Fruit fly (Drosophila melanogaster) whole organism, embryonic: ENCODE data around the gene aop.

Experiments used
- Abd-B ChIP-seq: fragments of 200-800 bp; sonication (Bioruptor generic); optimal IDR thresholded peaks from 2 replicates; lab custom pipeline; 2018; ENCODE audit warnings: missing biosample characterization, mild to moderate bottlenecking, missing genetic modification characterization, moderate library complexity
- Aef1 ChIP-seq: fragments of 200-800 bp; sonication (Bioruptor generic); IDR thresholded peaks from 3 replicates; pipeline ENCODE4 v1.3.6; 2022; ENCODE audit warnings: missing biosample characterization, missing genetic modification characterization
- B-H1 ChIP-seq: fragments of 200-800 bp; sonication (Bioruptor generic); IDR thresholded peaks from 3 replicates; pipeline ENCODE4 v1.3.6; 2022; ENCODE audit warnings: missing biosample characterization, missing genetic modification characterization
- Blimp-1 ChIP-seq: fragments of 200-800 bp; sonication (Bioruptor generic); optimal IDR thresholded peaks from 3 replicates; lab custom pipeline; 2018; ENCODE audit warnings: missing biosample characterization, missing genetic modification characterization, mild to moderate bottlenecking, moderate library complexity, missing genetic modification reagents
- CG10321 ChIP-seq: fragments of 200-800 bp; sonication (Bioruptor generic); IDR thresholded peaks from 2 replicates; pipeline ENCODE4 v1.3.6; 2022; ENCODE audit warnings: missing biosample characterization, missing genetic modification characterization
- CG10366 ChIP-seq: fragments of 200-800 bp; sonication (Bioruptor generic); IDR thresholded peaks from 2 replicates; pipeline ENCODE4 v1.3.6; 2022; ENCODE audit warnings: missing biosample characterization, missing genetic modification characterization
- CG10654 ChIP-seq: fragments of 200-800 bp; sonication (Bioruptor generic); optimal IDR thresholded peaks from 2 replicates; lab custom pipeline; 2016; ENCODE audit warnings: missing biosample characterization, missing genetic modification characterization
- CG13296 ChIP-seq: fragments of 200-800 bp; sonication (Bioruptor generic); optimal IDR thresholded peaks from 3 replicates; lab custom pipeline; 2018; ENCODE audit warnings: missing biosample characterization, mild to moderate bottlenecking, missing genetic modification characterization
- CG14050 ChIP-seq: fragments of 200-800 bp; sonication (Bioruptor generic); IDR thresholded peaks from 3 replicates; pipeline ENCODE4 v1.3.6; 2022; ENCODE audit warnings: missing biosample characterization, missing genetic modification characterization
- CG1602 ChIP-seq: fragments of 200-800 bp; sonication (Bioruptor generic); optimal IDR thresholded peaks from 3 replicates; lab custom pipeline; 2016; ENCODE audit warnings: missing biosample characterization, missing genetic modification characterization
- CG16863 ChIP-seq: fragments of 200-800 bp; sonication (Bioruptor generic); optimal IDR thresholded peaks from 3 replicates; lab custom pipeline; 2016; ENCODE audit warnings: missing biosample characterization, missing genetic modification characterization
- CG17359 ChIP-seq: fragments of 200-800 bp; sonication (Bioruptor generic); optimal IDR thresholded peaks from 3 replicates; lab custom pipeline; 2018; ENCODE audit warnings: missing biosample characterization, mild to moderate bottlenecking, missing genetic modification characterization, moderate library complexity
- CG17612 ChIP-seq: fragments of 200-800 bp; sonication (Bioruptor generic); IDR thresholded peaks from 2 replicates; pipeline ENCODE4 v1.3.6; 2022; ENCODE audit warnings: missing biosample characterization, missing genetic modification characterization
- CG18764 ChIP-seq: fragments of 200-800 bp; sonication (Bioruptor generic); optimal IDR thresholded peaks from 3 replicates; lab custom pipeline; 2016; ENCODE audit warnings: missing biosample characterization, missing genetic modification characterization
- CG2116 ChIP-seq: fragments of 200-800 bp; sonication (Bioruptor generic); optimal IDR thresholded peaks from 3 replicates; lab custom pipeline; 2018; ENCODE audit warnings: missing biosample characterization, mild to moderate bottlenecking, missing genetic modification characterization
- CG31441 ChIP-seq: fragments of 200-800 bp; sonication (Bioruptor generic); IDR thresholded peaks from 2 replicates; pipeline ENCODE4 v1.3.6; 2022; ENCODE audit warnings: missing biosample characterization, missing genetic modification characterization
- CG3726 ChIP-seq: fragments of 200-800 bp; sonication (Bioruptor generic); IDR thresholded peaks from 3 replicates; pipeline ENCODE4, ENCODE4 v1.3.6; 2022; ENCODE audit warnings: missing biosample characterization, missing genetic modification characterization
- CG6791 ChIP-seq: fragments of 200-800 bp; sonication (Bioruptor generic); IDR thresholded peaks from 3 replicates; pipeline ENCODE4 v1.3.6; 2022; ENCODE audit warnings: missing biosample characterization, missing genetic modification characterization; ENCODE audit not compliant: partially characterized antibody
- CG7839 ChIP-seq: fragments of 200-800 bp; sonication (Bioruptor generic); optimal IDR thresholded peaks from 3 replicates; lab custom pipeline; 2018; ENCODE audit warnings: missing biosample characterization, mild to moderate bottlenecking, missing genetic modification characterization, moderate library complexity
- Dbx ChIP-seq: fragments of 200-800 bp; sonication (Bioruptor generic); IDR thresholded peaks from 3 replicates; pipeline ENCODE4 v1.3.6; 2022; ENCODE audit warnings: missing biosample characterization, missing genetic modification characterization
- Ets65A ChIP-seq: fragments of 200-800 bp; sonication (Bioruptor generic); peaks from one replicate; lab custom pipeline; 2016; ENCODE audit warnings: missing biosample characterization, missing genetic modification characterization
- HLH3B ChIP-seq: fragments of 200-800 bp; sonication (Bioruptor generic); IDR thresholded peaks from 2 replicates; pipeline ENCODE4 v1.3.6; 2022; ENCODE audit warnings: missing biosample characterization, missing genetic modification characterization
- MBD-R2 ChIP-seq: fragments of 200-800 bp; sonication (Bioruptor generic); IDR thresholded peaks from 2 replicates; pipeline ENCODE4 v1.3.6; 2022; ENCODE audit warnings: missing biosample characterization, missing genetic modification characterization
- NK7.1 ChIP-seq: fragments of 200-800 bp; sonication (Bioruptor generic); optimal IDR thresholded peaks from 3 replicates; lab custom pipeline; 2016; ENCODE audit warnings: missing biosample characterization, missing genetic modification characterization
- Six4 ChIP-seq: fragments of 200-800 bp; sonication (Bioruptor generic); optimal IDR thresholded peaks from 2 replicates; lab custom pipeline; 2016; ENCODE audit warnings: missing biosample characterization, missing genetic modification characterization
- Sry-β ChIP-seq: fragments of 200-800 bp; sonication (Bioruptor generic); optimal IDR thresholded peaks from 2 replicates; lab custom pipeline; 2018; ENCODE audit warnings: missing biosample characterization, mild to moderate bottlenecking, missing genetic modification characterization, moderate library complexity
- bcd ChIP-seq: fragments of 200-800 bp; sonication (Bioruptor generic); optimal IDR thresholded peaks from 2 replicates; lab custom pipeline; 2017; ENCODE audit warnings: missing biosample characterization, mild to moderate bottlenecking, missing genetic modification characterization
- cad ChIP-seq: fragments of >200 bp; optimal IDR thresholded peaks from 2 replicates; lab custom pipeline; 2017; ENCODE audit warnings: missing biosample characterization, missing genetic modification characterization
- croc ChIP-seq: fragments of 200-800 bp; sonication (Bioruptor generic); conservative IDR thresholded peaks from 3 replicates; pipeline ENCODE4 v1.3.6; 2022; ENCODE audit warnings: missing biosample characterization, missing genetic modification characterization
- esg ChIP-seq: fragments of 200-800 bp; sonication (Bioruptor generic); conservative IDR thresholded peaks from 2 replicates; pipeline ENCODE4 v1.3.6; 2022; ENCODE audit warnings: missing biosample characterization, missing genetic modification characterization
- fd3F ChIP-seq: fragments of 200-800 bp; sonication (Bioruptor generic); optimal IDR thresholded peaks from 2 replicates; lab custom pipeline; 2018; ENCODE audit warnings: missing biosample characterization, mild to moderate bottlenecking, missing genetic modification characterization, moderate library complexity
- fu2 ChIP-seq: fragments of 200-800 bp; sonication (Bioruptor generic); optimal IDR thresholded peaks from 2 replicates; lab custom pipeline; 2016; ENCODE audit warnings: missing biosample characterization, missing genetic modification characterization
- gcm ChIP-seq: fragments of 200-800 bp; sonication (Bioruptor generic); optimal IDR thresholded peaks from 2 replicates; lab custom pipeline; 2019; ENCODE audit warnings: missing biosample characterization, mild to moderate bottlenecking, missing genetic modification characterization, moderate library complexity
- grn ChIP-seq: fragments of 200-800 bp; sonication (Bioruptor generic); optimal IDR thresholded peaks from 3 replicates; lab custom pipeline; 2017; ENCODE audit warnings: missing biosample characterization, missing genetic modification characterization
- hth ChIP-seq: fragments of >200 bp; optimal IDR thresholded peaks from 2 replicates; lab custom pipeline; 2017; ENCODE audit warnings: inconsistent platforms
- jumu ChIP-seq: fragments of 200-800 bp; sonication (Bioruptor generic); optimal IDR thresholded peaks from 3 replicates; lab custom pipeline; 2016; ENCODE audit warnings: missing biosample characterization, missing genetic modification characterization
- kni ChIP-seq: fragments of 200-800 bp; sonication (Bioruptor generic); optimal IDR thresholded peaks from 3 replicates; lab custom pipeline; 2017; ENCODE audit warnings: mild to moderate bottlenecking, missing biosample characterization, missing genetic modification reagents, missing genetic modification characterization
- lov ChIP-seq, 2 experiments: fragments of 200-800 bp in 1 of 2; fragments of >200 bp in 1 of 2; sonication (Bioruptor generic) in 1 of 2; IDR thresholded peaks in 1 of 2; optimal IDR thresholded peaks in 1 of 2; 2 replicates in 1 of 2; 3 replicates in 1 of 2; pipeline versions ENCODE4 v1.3.6 to Lab custom; 2017 to 2022; ENCODE audit warnings: missing biosample characterization in 1 of 2, missing genetic modification characterization in 1 of 2
- nerfin-1 ChIP-seq: fragments of 200-800 bp; sonication (Bioruptor generic); optimal IDR thresholded peaks from 3 replicates; lab custom pipeline; 2019; ENCODE audit warnings: missing biosample characterization, mild to moderate bottlenecking, missing genetic modification characterization, moderate library complexity
- nerfin-2 ChIP-seq: fragments of 200-800 bp; sonication (Bioruptor generic); IDR thresholded peaks from 2 replicates; pipeline ENCODE4 v1.3.6; 2022; ENCODE audit warnings: missing biosample characterization, missing genetic modification characterization; ENCODE audit not compliant: partially characterized antibody
- p53 ChIP-seq: fragments of 200-800 bp; sonication (Bioruptor generic); optimal IDR thresholded peaks from 2 replicates; lab custom pipeline; 2016; ENCODE audit warnings: missing biosample characterization, missing genetic modification characterization
- peb ChIP-seq: fragments of 200-800 bp; sonication (Bioruptor generic); IDR thresholded peaks from 2 replicates; pipeline ENCODE4 v1.3.6; 2022; ENCODE audit warnings: missing biosample characterization, missing genetic modification characterization
- ro ChIP-seq: fragments of 200-800 bp; sonication (Bioruptor generic); IDR thresholded peaks from 2 replicates; pipeline ENCODE4 v1.3.6; 2022; ENCODE audit warnings: missing biosample characterization, missing genetic modification characterization
- sc ChIP-seq, 3 experiments: fragments of >200 bp in 2 of 3; fragments of 200-800 bp in 1 of 3; sonication (Bioruptor generic) in 1 of 3; optimal IDR thresholded peaks; 2 replicates in 2 of 3; 3 replicates in 1 of 3; lab custom pipeline; 2017; ENCODE audit warnings: mild to moderate bottlenecking in 1 of 3, missing biosample characterization in 1 of 3, missing genetic modification characterization in 1 of 3, missing genetic modification reagents in 1 of 3
- seq ChIP-seq: fragments of 200-800 bp; sonication (Bioruptor generic); IDR thresholded peaks from 2 replicates; pipeline ENCODE4 v1.3.6; 2022; ENCODE audit warnings: missing biosample characterization, missing genetic modification characterization
- slou ChIP-seq: fragments of 200-800 bp; sonication (Bioruptor generic); optimal IDR thresholded peaks from 3 replicates; lab custom pipeline; 2016; ENCODE audit warnings: missing biosample characterization, missing genetic modification characterization
- sr ChIP-seq: fragments of 200-800 bp; sonication (Bioruptor generic); IDR thresholded peaks from 3 replicates; pipeline ENCODE4 v1.3.6; 2022; ENCODE audit warnings: missing biosample characterization, missing genetic modification characterization
- tin ChIP-seq: fragments of 200-800 bp; sonication (Bioruptor generic); optimal IDR thresholded peaks from 3 replicates; lab custom pipeline; 2016; ENCODE audit warnings: missing biosample characterization, missing genetic modification characterization
- toy ChIP-seq: fragments of 200-800 bp; sonication (Bioruptor generic); IDR thresholded peaks from 2 replicates; pipeline ENCODE4 v1.3.6; 2022; ENCODE audit warnings: missing biosample characterization, missing genetic modification characterization
- tx ChIP-seq: fragments of 200-800 bp; sonication (Bioruptor generic); optimal IDR thresholded peaks from 2 replicates; lab custom pipeline; 2016; ENCODE audit warnings: missing biosample characterization, missing genetic modification characterization
- unc-4 ChIP-seq: fragments of 200-800 bp; sonication (Bioruptor generic); IDR thresholded peaks from 2 replicates; pipeline ENCODE4 v1.3.6; 2022; ENCODE audit warnings: missing biosample characterization, missing genetic modification characterization; ENCODE audit not compliant: partially characterized antibody

The aop gene

dm6 chr2L:2201107-2201561 lies 22.6 kb upstream of the aop start (continued):
- TF ChIP-seq unc-4 (GFP tag; lab: Robert Waterston, UW) (no peak), Dbx (GFP tag; lab: Robert Waterston, UW) (no peak), Abd-B (peak; percentile 84), CG3726 (peak; percentile 43; the same call in 1 of the 3 replicates), MBD-R2 (GFP tag; lab: Robert Waterston, UW) (no peak; the same call in 1 of the 2 replicates), Aef1 (no peak; the same call in 2 of the 3 replicates), esg (GFP tag; lab: Robert Waterston, UW) (peak; percentile 49), CG17359 (tag; lab: Kevin White, UChicago) (peak; percentile 89), seq (GFP tag; lab: Robert Waterston, UW) (no peak), sc (optimal IDR thresholded peaks at IDR 0.05; lab: Kevin White, UChicago) (no peak), sc (GFP tag; optimal IDR thresholded peaks at IDR 0.05; lab: Kevin White, UChicago) (peak; percentile 96), CG14050 (GFP tag; lab: Robert Waterston, UW) (no peak), sr (no peak), kni (GFP tag; lab: Kevin White, UChicago) (peak; percentile 54), fu2 (GFP tag; lab: Kevin White, UChicago) (no peak), Six4 (GFP tag; lab: Kevin White, UChicago) (peak; percentile 85), jumu (GFP tag; lab: Kevin White, UChicago) (peak; percentile 60), CG18764 (GFP tag; lab: Kevin White, UChicago) (peak; percentile 79), CG1602 (peak; percentile 77), gcm (GFP tag; lab: Kevin White, UChicago) (peak; percentile 86), nerfin-2 (GFP tag; lab: Robert Waterston, UW) (no peak), Sry-β (GFP tag; lab: Kevin White, UChicago) (peak; percentile 69), slou (GFP tag; lab: Kevin White, UChicago) (peak; percentile 53), CG6791 (GFP tag; lab: Robert Waterston, UW) (no peak), Ets65A (GFP tag; lab: Kevin White, UChicago) (peak; percentile 94), Blimp-1 (GFP tag; lab: Kevin White, UChicago) (peak; percentile 91), bcd (GFP tag; lab: Kevin White, UChicago) (peak; percentile 81), tx (GFP tag; lab: Kevin White, UChicago) (peak; percentile 17), hth (no peak), lov (optimal IDR thresholded peaks at IDR 0.05; lab: Kevin White, UChicago) (no peak), lov (GFP tag; IDR thresholded peaks at IDR 0.05; lab: Robert Waterston, UW) (peak; percentile 72; the same call in 1 of the 3 replicates), cad (GFP tag; lab: Kevin White, UChicago) (no peak), CG2116 (GFP tag; lab: Kevin White, UChicago) (peak; percentile 44), CG31441 (GFP tag; lab: Robert Waterston, UW) (no peak; the same call in none of the 2 replicates), HLH3B (peak; percentile 71), CG10366 (GFP tag; lab: Robert Waterston, UW) (peak; percentile 60), croc (GFP tag; lab: Robert Waterston, UW) (peak; percentile 79), p53 (GFP tag; lab: Kevin White, UChicago) (peak; percentile 33), ro (no peak), CG16863 (peak; percentile 73), toy (GFP tag; lab: Robert Waterston, UW) (no peak), peb (GFP tag; lab: Robert Waterston, UW) (peak; percentile 63), NK7.1 (peak; percentile 28), B-H1 (no peak), CG10654 (GFP tag; lab: Kevin White, UChicago) (peak; percentile 66), fd3F (GFP tag; lab: Kevin White, UChicago) (peak; percentile 23), CG17612 (GFP tag; lab: Robert Waterston, UW) (no peak), CG7839 (tag; lab: Kevin White, UChicago) (peak; percentile 80), CG13296 (GFP tag; lab: Kevin White, UChicago) (peak; percentile 12), tin (GFP tag; lab: Kevin White, UChicago) (peak; percentile 74), grn (peak; percentile 49), CG10321 (GFP tag; lab: Robert Waterston, UW) (0 out of 2 replicates have a peak, but pooled peaks have one; percentile 7), nerfin-1 (peak; percentile 92)
